Fruit fly (Drosophila melanogaster): ENCODE measurements around the gene CG7655.

The CG7655 gene

dm6 chr3R:17682244-17682773 is at the start of gene CG7655, which contains the start of gene alt (continued):
- TF ChIP-seq hkb (optimal IDR thresholded peaks at IDR 0.05) (peak; percentile 23), hkb (GFP tag; IDR thresholded peaks at IDR 0.05) (no peak), CG4617 (GFP tag; optimal IDR thresholded peaks at IDR 0.05; ENCODE audit: borderline replicate concordance) (peak; percentile 95), CG4282 (GFP tag; optimal IDR thresholded peaks at IDR 0.05) (peak; percentile 25), dpn (GFP tag; optimal IDR thresholded peaks at IDR 0.05) (peak; percentile 11 to 17), luna (GFP tag; optimal IDR thresholded peaks at IDR 0.05) (peak; percentile 53), CG17359 (tag; optimal IDR thresholded peaks at IDR 0.05) (peak; percentile 40), CHES-1-like (GFP tag; optimal IDR thresholded peaks at IDR 0.05) (peak; percentile 89), CG14710 (tag; optimal IDR thresholded peaks at IDR 0.05) (peak; percentile 76), Dp (GFP tag; optimal IDR thresholded peaks at IDR 0.05) (peak; percentile 69), CG10209 (GFP tag; optimal IDR thresholded peaks at IDR 0.05) (no peak), gfzf (GFP tag; optimal IDR thresholded peaks at IDR 0.05) (peak; percentile 100), CG12391 (tag; optimal IDR thresholded peaks at IDR 0.05) (peak; percentile 50), CG12744 (GFP tag; optimal IDR thresholded peaks at IDR 0.05) (no peak), CG3838 (GFP tag; optimal IDR thresholded peaks at IDR 0.05) (no peak), CG4328 (GFP tag; optimal IDR thresholded peaks at IDR 0.05) (no peak), nom (GFP tag; optimal IDR thresholded peaks at IDR 0.05) (peak; percentile 46), gsb-n (tag; optimal IDR thresholded peaks at IDR 0.05) (peak; percentile 41), Eip74EF (GFP tag; optimal IDR thresholded peaks at IDR 0.05) (peak in 1 of 2 experiments; percentile 8), CG12155 (GFP tag; optimal IDR thresholded peaks at IDR 0.05) (peak; percentile 10), org-1 (GFP tag; optimal IDR thresholded peaks at IDR 0.05) (no peak), ham (GFP tag; IDR thresholded peaks at IDR 0.05) (no peak), hb (GFP tag; IDR thresholded peaks at IDR 0.05; ENCODE audit: partially characterized antibody) (no peak), ap (GFP tag; IDR thresholded peaks at IDR 0.05) (no peak), CG15073 (GFP tag; optimal IDR thresholded peaks at IDR 0.05) (no peak), gem (tag; optimal IDR thresholded peaks at IDR 0.05) (peak; percentile 15), CG2120 (GFP tag; optimal IDR thresholded peaks at IDR 0.05) (peak; percentile 36), BEAF-32 (GFP tag; optimal IDR thresholded peaks at IDR 0.05) (peak; percentile 68), CoRest (tag; optimal IDR thresholded peaks at IDR 0.05) (peak; percentile 34), CG12659 (GFP tag; optimal IDR thresholded peaks at IDR 0.05) (peak; percentile 88), Myb (GFP tag; optimal IDR thresholded peaks at IDR 0.05) (peak; percentile 88), yki (optimal IDR thresholded peaks at IDR 0.05) (no peak), CG4820 (GFP tag; optimal IDR thresholded peaks at IDR 0.05) (no peak), Side (GFP tag; optimal IDR thresholded peaks at IDR 0.05) (peak; percentile 38), CG13624 (GFP tag; optimal IDR thresholded peaks at IDR 0.05) (peak; percentile 46), TFAM (GFP tag; optimal IDR thresholded peaks at IDR 0.05) (no peak), p53 (GFP tag; optimal IDR thresholded peaks at IDR 0.05) (peak; percentile 74), CG17385 (GFP tag; optimal IDR thresholded peaks at IDR 0.05) (peak; percentile 22), Six4 (GFP tag; optimal IDR thresholded peaks at IDR 0.05) (no peak), sug (tag; optimal IDR thresholded peaks at IDR 0.05) (peak; percentile 46), salm (tag; optimal IDR thresholded peaks at IDR 0.05) (peak; percentile 12), CkIIα-i1 (GFP tag; IDR thresholded peaks at IDR 0.05) (no peak), da (GFP tag; optimal IDR thresholded peaks at IDR 0.05) (peak; percentile 1), MESR4 (GFP tag; optimal IDR thresholded peaks at IDR 0.05) (peak; percentile 92), cg (GFP tag; optimal IDR thresholded peaks at IDR 0.05) (peak; percentile 85), stwl (tag; optimal IDR thresholded peaks at IDR 0.05) (peak; percentile 66), Sox102F (GFP tag; optimal IDR thresholded peaks at IDR 0.05) (no peak), CG3163 (GFP tag; optimal IDR thresholded peaks at IDR 0.05) (peak; percentile 1), bsh (GFP tag; optimal IDR thresholded peaks at IDR 0.05) (peak in 1 of 2 experiments; percentile 26), caup (GFP tag; optimal IDR thresholded peaks at IDR 0.05; ENCODE audit: severe bottlenecking) (peak; percentile 27)
